Fruit fly (Drosophila melanogaster) whole organism, prepupa: ENCODE measurements around the gene CG10298.

Source experiments
- CG10631 ChIP-seq: fragments of 200-800 bp; sonication (Bioruptor generic); optimal IDR thresholded peaks from 2 replicates; lab custom pipeline; 2016; ENCODE audit warnings: missing biosample characterization, missing genetic modification characterization
- CG10669 ChIP-seq: fragments of 200-800 bp; sonication (Bioruptor generic); optimal IDR thresholded peaks from 3 replicates; lab custom pipeline; 2018; ENCODE audit warnings: missing biosample characterization, mild to moderate bottlenecking, missing genetic modification characterization, moderate library complexity
- CG11294 ChIP-seq: fragments of 200-800 bp; sonication (Bioruptor generic); IDR thresholded peaks from 2 replicates; pipeline ENCODE4 v1.3.6; 2022; ENCODE audit warnings: missing biosample characterization, missing genetic modification characterization
- CG11762 ChIP-seq: fragments of 200-800 bp; sonication (Bioruptor generic); optimal IDR thresholded peaks from 3 replicates; lab custom pipeline; 2016; ENCODE audit warnings: missing biosample characterization, missing genetic modification characterization; ENCODE audit not compliant: insufficient read depth
- CG11902 ChIP-seq: fragments of 200-800 bp; sonication (Bioruptor generic); optimal IDR thresholded peaks from 3 replicates; lab custom pipeline; 2016; ENCODE audit warnings: missing biosample characterization, missing genetic modification characterization
- CG15336 ChIP-seq: fragments of 200-800 bp; sonication (Bioruptor generic); IDR thresholded peaks from 2 replicates; pipeline ENCODE4 v1.3.6; 2022; ENCODE audit warnings: missing biosample characterization, missing genetic modification characterization
- CG1621 ChIP-seq: fragments of 200-800 bp; sonication (Bioruptor generic); optimal IDR thresholded peaks from 3 replicates; lab custom pipeline; 2018; ENCODE audit warnings: missing biosample characterization, mild to moderate bottlenecking, missing genetic modification characterization
- CG16779 ChIP-seq: fragments of 200-800 bp; sonication (Bioruptor generic); optimal IDR thresholded peaks from 3 replicates; lab custom pipeline; 2017; ENCODE audit warnings: missing biosample characterization, mild to moderate bottlenecking, missing genetic modification characterization
- CG3032 ChIP-seq: fragments of 200-800 bp; optimal IDR thresholded peaks from 2 replicates; lab custom pipeline; 2019; ENCODE audit warnings: missing biosample characterization, mild to moderate bottlenecking, missing genetic modification characterization, moderate library complexity
- CG31627 ChIP-seq: fragments of 200-800 bp; sonication (Bioruptor generic); optimal IDR thresholded peaks from 3 replicates; lab custom pipeline; 2016; ENCODE audit warnings: missing biosample characterization, missing genetic modification characterization
- CG32006 ChIP-seq: fragments of 200-800 bp; sonication (Bioruptor generic); optimal IDR thresholded peaks from 3 replicates; lab custom pipeline; 2017; ENCODE audit warnings: missing biosample characterization, mild to moderate bottlenecking, missing genetic modification characterization
- CG34406 ChIP-seq: fragments of 200-800 bp; sonication (Bioruptor generic); optimal IDR thresholded peaks from 3 replicates; lab custom pipeline; 2016; ENCODE audit warnings: missing biosample characterization, missing genetic modification characterization
- CG3919 ChIP-seq: fragments of 200-800 bp; sonication (Bioruptor generic); optimal IDR thresholded peaks from 3 replicates; lab custom pipeline; 2016; ENCODE audit warnings: missing biosample characterization, missing genetic modification characterization
- CG4318 ChIP-seq: fragments of 200-800 bp; sonication (Bioruptor generic); optimal IDR thresholded peaks from 3 replicates; lab custom pipeline; 2017; ENCODE audit warnings: missing biosample characterization, mild to moderate bottlenecking, missing genetic modification characterization
- CG6163 ChIP-seq: fragments of 200-800 bp; sonication (Bioruptor generic); IDR thresholded peaks from 3 replicates; pipeline ENCODE4 v1.3.6; 2022; ENCODE audit warnings: missing biosample characterization, missing genetic modification characterization
- CG6792 ChIP-seq: fragments of 200-800 bp; sonication (Bioruptor generic); optimal IDR thresholded peaks from 3 replicates; lab custom pipeline; 2016; ENCODE audit warnings: missing biosample characterization, missing genetic modification characterization
- CG6808 ChIP-seq: fragments of 200-800 bp; sonication (Bioruptor generic); optimal IDR thresholded peaks from 3 replicates; lab custom pipeline; 2017; ENCODE audit warnings: missing biosample characterization, missing genetic modification characterization, mild to moderate bottlenecking, moderate library complexity, missing genetic modification reagents
- CG6854 ChIP-seq: fragments of 200-800 bp; sonication (Bioruptor generic); optimal IDR thresholded peaks from 2 replicates; lab custom pipeline; 2017; ENCODE audit warnings: missing biosample characterization, mild to moderate bottlenecking, missing genetic modification characterization
- CG7368 ChIP-seq: fragments of 200-800 bp; sonication (Bioruptor generic); optimal IDR thresholded peaks from 3 replicates; lab custom pipeline; 2016; ENCODE audit warnings: missing biosample characterization, missing genetic modification characterization
- CG8319 ChIP-seq: fragments of 200-800 bp; sonication (Bioruptor generic); optimal IDR thresholded peaks from 3 replicates; lab custom pipeline; 2016; ENCODE audit warnings: missing biosample characterization, missing genetic modification characterization
- CG8632 ChIP-seq: fragments of 200-800 bp; sonication (Bioruptor generic); optimal IDR thresholded peaks from 3 replicates; lab custom pipeline; 2016; ENCODE audit warnings: missing biosample characterization, missing genetic modification characterization
- CG9139 ChIP-seq: fragments of 200-800 bp; sonication (Bioruptor generic); optimal IDR thresholded peaks from 3 replicates; lab custom pipeline; 2017; ENCODE audit warnings: missing biosample characterization, mild to moderate bottlenecking, missing genetic modification characterization
- Eip75B ChIP-seq: fragments of 200-800 bp; sonication (Bioruptor generic); optimal IDR thresholded peaks from 3 replicates; lab custom pipeline; 2016; ENCODE audit warnings: missing biosample characterization, missing genetic modification characterization
- Eip78C ChIP-seq: fragments of 200-800 bp; sonication (Bioruptor generic); peaks from one replicate; lab custom pipeline; 2016; ENCODE audit warnings: missing biosample characterization, missing genetic modification characterization
- Eip93F ChIP-seq: fragments of 200-800 bp; sonication (Bioruptor generic); optimal IDR thresholded peaks from 2 replicates; lab custom pipeline; 2016; ENCODE audit warnings: missing biosample characterization, mild to moderate bottlenecking, missing genetic modification characterization
- Ets21C ChIP-seq: fragments of 200-800 bp; sonication (Bioruptor generic); optimal IDR thresholded peaks from 3 replicates; lab custom pipeline; 2016; ENCODE audit warnings: missing biosample characterization, missing genetic modification characterization
- Ets96B ChIP-seq: fragments of 200-800 bp; optimal IDR thresholded peaks from 2 replicates; lab custom pipeline; 2019; ENCODE audit warnings: missing biosample characterization, mild to moderate bottlenecking, missing genetic modification characterization, moderate library complexity
- Gug ChIP-seq: fragments of 200-800 bp; sonication (Bioruptor generic); IDR thresholded peaks from 2 replicates; pipeline ENCODE4 v1.3.6; 2022; ENCODE audit warnings: missing biosample characterization, missing genetic modification characterization
- Lpt ChIP-seq: fragments of 200-800 bp; sonication (Bioruptor generic); optimal IDR thresholded peaks from 3 replicates; lab custom pipeline; 2016; ENCODE audit warnings: missing biosample characterization, missing genetic modification characterization
- Met ChIP-seq: fragments of 200-800 bp; sonication (Bioruptor generic); optimal IDR thresholded peaks from 3 replicates; lab custom pipeline; 2016; ENCODE audit warnings: missing biosample characterization, missing genetic modification characterization
- OdsH ChIP-seq: fragments of 200-800 bp; sonication (Bioruptor generic); optimal IDR thresholded peaks from 3 replicates; lab custom pipeline; 2016; ENCODE audit warnings: missing biosample characterization, missing genetic modification characterization
- Smox ChIP-seq: fragments of 200-800 bp; sonication (Bioruptor generic); optimal IDR thresholded peaks from 3 replicates; lab custom pipeline; 2016; ENCODE audit warnings: missing biosample characterization, missing genetic modification characterization
- Sox102F ChIP-seq: fragments of 200-800 bp; sonication (Bioruptor generic); optimal IDR thresholded peaks from 2 replicates; lab custom pipeline; 2016; ENCODE audit warnings: missing biosample characterization, mild to moderate bottlenecking, missing genetic modification characterization
- Sox14 ChIP-seq: fragments of 200-800 bp; sonication (Bioruptor generic); optimal IDR thresholded peaks from 3 replicates; lab custom pipeline; 2016; ENCODE audit warnings: missing biosample characterization, missing genetic modification characterization
- Sox15 ChIP-seq: fragments of 200-800 bp; sonication (Bioruptor generic); optimal IDR thresholded peaks from 3 replicates; lab custom pipeline; 2016; ENCODE audit warnings: missing biosample characterization, missing genetic modification characterization
- achi ChIP-seq: fragments of 200-800 bp; sonication (Bioruptor generic); optimal IDR thresholded peaks from 3 replicates; lab custom pipeline; 2016; ENCODE audit warnings: missing biosample characterization, missing genetic modification characterization
- cyc ChIP-seq: fragments of 200-800 bp; sonication (Bioruptor generic); optimal IDR thresholded peaks from 3 replicates; lab custom pipeline; 2016; ENCODE audit warnings: missing biosample characterization, missing genetic modification characterization
- dac ChIP-seq: fragments of 200-800 bp; sonication (Bioruptor generic); optimal IDR thresholded peaks from 2 replicates; lab custom pipeline; 2017; ENCODE audit warnings: missing biosample characterization, mild to moderate bottlenecking, missing genetic modification characterization
- eg ChIP-seq: fragments of 200-800 bp; sonication (Bioruptor generic); IDR thresholded peaks from 3 replicates; pipeline ENCODE4 v1.3.6; 2022; ENCODE audit warnings: missing biosample characterization, missing genetic modification characterization
- esn ChIP-seq: fragments of 200-800 bp; sonication (Bioruptor generic); optimal IDR thresholded peaks from 2 replicates; lab custom pipeline; 2016; ENCODE audit warnings: missing biosample characterization, mild to moderate bottlenecking, missing genetic modification characterization, moderate library complexity
- fd59A ChIP-seq: fragments of 200-800 bp; sonication (Bioruptor generic); optimal IDR thresholded peaks from 2 replicates; lab custom pipeline; 2017; ENCODE audit warnings: missing biosample characterization, mild to moderate bottlenecking, missing genetic modification characterization, missing genetic modification reagents
- fd85E ChIP-seq: fragments of 200-800 bp; sonication (Bioruptor generic); optimal IDR thresholded peaks from 3 replicates; lab custom pipeline; 2016; ENCODE audit warnings: missing biosample characterization, missing genetic modification characterization
- fkh ChIP-seq: fragments of 200-800 bp; sonication (Bioruptor generic); optimal IDR thresholded peaks from 3 replicates; lab custom pipeline; 2017; ENCODE audit warnings: missing biosample characterization, mild to moderate bottlenecking, missing genetic modification characterization, moderate library complexity
- lz ChIP-seq: fragments of 200-800 bp; sonication (Bioruptor generic); optimal IDR thresholded peaks from 3 replicates; lab custom pipeline; 2016; ENCODE audit warnings: missing biosample characterization, missing genetic modification characterization
- net ChIP-seq: fragments of 200-800 bp; sonication (Bioruptor generic); optimal IDR thresholded peaks from 3 replicates; lab custom pipeline; 2016; ENCODE audit warnings: missing biosample characterization, missing genetic modification characterization
- pdm3 ChIP-seq: fragments of 200-800 bp; sonication (Bioruptor generic); optimal IDR thresholded peaks from 3 replicates; lab custom pipeline; 2016; ENCODE audit warnings: missing biosample characterization, missing genetic modification characterization
- spab ChIP-seq: fragments of 200-800 bp; sonication (Bioruptor generic); optimal IDR thresholded peaks from 2 replicates; lab custom pipeline; 2017; ENCODE audit warnings: missing biosample characterization, mild to moderate bottlenecking, missing genetic modification characterization, missing genetic modification reagents
- ss ChIP-seq, 2 experiments: fragments of 200-800 bp; sonication (Bioruptor generic); optimal IDR thresholded peaks; 2 replicates in 1 of 2; 3 replicates in 1 of 2; lab custom pipeline; 2017 to 2018; ENCODE audit warnings: mild to moderate bottlenecking in 2 of 2, missing biosample characterization in 2 of 2, missing genetic modification characterization in 2 of 2, moderate library complexity in 1 of 2
- svp ChIP-seq: fragments of 200-800 bp; sonication (Bioruptor generic); peaks from one replicate; lab custom pipeline; 2016; ENCODE audit warnings: missing biosample characterization, missing genetic modification characterization
- topi ChIP-seq: fragments of 200-800 bp; sonication (Bioruptor generic); optimal IDR thresholded peaks from 3 replicates; lab custom pipeline; 2016; ENCODE audit warnings: missing biosample characterization, missing genetic modification characterization
- vri ChIP-seq: fragments of 200-800 bp; sonication (Bioruptor generic); optimal IDR thresholded peaks from 3 replicates; lab custom pipeline; 2016; ENCODE audit warnings: missing biosample characterization, mild to moderate bottlenecking, missing genetic modification characterization

CG10298 gene

dm6 chr3R:6373512-6374306, 30.9 kb downstream of the CG10298 start:
- TF ChIP-seq fd85E (GFP tag; lab: Kevin White, UChicago) (peak; percentile 29), Sox102F (GFP tag; lab: Kevin White, UChicago) (no peak), ss (GFP tag; optimal IDR thresholded peaks at IDR 0.05; lab: Kevin White, UChicago) (peak in 1 of 2 experiments; percentile 2), Eip75B (GFP tag; lab: Kevin White, UChicago) (peak; percentile 36), CG6854 (peak; percentile 4), Lpt (GFP tag; lab: Kevin White, UChicago) (no peak), Ets21C (no peak), CG6808 (GFP tag; lab: Kevin White, UChicago) (no peak), spab (GFP tag; lab: Kevin White, UChicago) (no peak), svp (GFP tag; lab: Kevin White, UChicago) (no peak), Gug (GFP tag; lab: Robert Waterston, UW) (no peak), CG7368 (GFP tag; lab: Kevin White, UChicago) (no peak), eg (peak; percentile 57; the same call in 1 of the 3 replicates), fd59A (no peak), CG31627 (GFP tag; lab: Kevin White, UChicago) (peak; percentile 27), CG11902 (GFP tag; lab: Kevin White, UChicago) (no peak), CG11294 (GFP tag; lab: Robert Waterston, UW) (no peak), CG32006 (GFP tag; lab: Kevin White, UChicago) (no peak), CG9139 (GFP tag; lab: Kevin White, UChicago) (no peak), CG3919 (GFP tag; lab: Kevin White, UChicago) (peak; percentile 26), Sox14 (GFP tag; lab: Kevin White, UChicago) (peak; percentile 52), CG6792 (GFP tag; lab: Kevin White, UChicago) (peak; percentile 14), vri (GFP tag; lab: Kevin White, UChicago) (no peak), cyc (GFP tag; lab: Kevin White, UChicago) (peak; percentile 27), lz (GFP tag; lab: Kevin White, UChicago) (peak; percentile 38), dac (no peak), CG8319 (GFP tag; lab: Kevin White, UChicago) (no peak), CG4318 (GFP tag; lab: Kevin White, UChicago) (no peak), Met (GFP tag; lab: Kevin White, UChicago) (peak; percentile 55), topi (GFP tag; lab: Kevin White, UChicago) (peak; percentile 47), Ets96B (tag; lab: Kevin White, UChicago) (peak; percentile 18), CG15336 (GFP tag; lab: Robert Waterston, UW) (peak; percentile 33; the same call in 1 of the 2 replicates), CG11762 (GFP tag; lab: Kevin White, UChicago) (peak; percentile 20), CG3032 (tag; lab: Kevin White, UChicago) (peak; percentile 14), CG16779 (tag; lab: Kevin White, UChicago) (no peak), Sox15 (GFP tag; lab: Kevin White, UChicago) (peak; percentile 6), Eip93F (GFP tag; lab: Kevin White, UChicago) (no peak), fkh (GFP tag; lab: Kevin White, UChicago) (peak; percentile 92), CG10669 (GFP tag; lab: Kevin White, UChicago) (peak; percentile 21), CG6163 (GFP tag; lab: Robert Waterston, UW) (peak; percentile 61; the same call in 1 of the 3 replicates), CG1621 (tag; lab: Kevin White, UChicago) (no peak), CG8632 (no peak), esn (GFP tag; lab: Kevin White, UChicago) (peak; percentile 69), CG10631 (peak; percentile 37), Smox (GFP tag; lab: Kevin White, UChicago) (peak; percentile 46), CG34406 (GFP tag; lab: Kevin White, UChicago) (no peak), pdm3 (GFP tag; lab: Kevin White, UChicago) (peak; percentile 47), net (GFP tag; lab: Kevin White, UChicago) (peak; percentile 36), OdsH (GFP tag; lab: Kevin White, UChicago) (peak; percentile 59), achi (peak; percentile 42), Eip78C (GFP tag; lab: Kevin White, UChicago) (peak; percentile 77)
